Worm (Caenorhabditis elegans) whole organism, midembryonic: Measurements from ENCODE around the gene pos-1.

Experiments used
- T22C8.4 ChIP-seq: fragments of 200-800 bp; sonication (Bioruptor generic); IDR thresholded peaks from 2 replicates; pipeline ENCODE4 v1.3.6; 2022; ENCODE audit warnings: missing genetic modification characterization, missing compliant biosample characterization
- cog-1 ChIP-seq: sonication (generic microtip); optimal IDR thresholded peaks from 2 replicates; lab custom pipeline; 2016; ENCODE audit warnings: missing genetic modification characterization, missing compliant biosample characterization
- flt-1 ChIP-seq: fragments of 200-800 bp; sonication (Bioruptor generic); IDR thresholded peaks from 2 replicates; pipeline ENCODE4 v1.3.6; 2022; ENCODE audit warnings: missing genetic modification characterization, missing compliant biosample characterization
- klf-2 ChIP-seq: fragments of 200-800 bp; sonication (Bioruptor generic); conservative IDR thresholded peaks from 2 replicates; pipeline ENCODE4 v1.3.6; 2022; ENCODE audit warnings: missing genetic modification reagents, missing genetic modification characterization, missing compliant biosample characterization
- med-1 ChIP-seq: sonication (generic microtip); optimal IDR thresholded peaks from 2 replicates; lab custom pipeline; 2017; ENCODE audit warnings: missing genetic modification characterization, mild to moderate bottlenecking, missing compliant biosample characterization, antibody characterized with exemption, missing genetic modification reagents; ENCODE audit not compliant: insufficient read depth
- ref-1 ChIP-seq: fragments of 200-800 bp; sonication (Bioruptor generic); conservative IDR thresholded peaks from 2 replicates; pipeline ENCODE4 v1.3.6; 2022; ENCODE audit warnings: missing genetic modification reagents, missing genetic modification characterization, missing compliant biosample characterization
- tab-1 ChIP-seq: fragments of 200-800 bp; sonication (Bioruptor generic); IDR thresholded peaks from 2 replicates; pipeline ENCODE4 v1.3.6; 2022; ENCODE audit warnings: missing genetic modification characterization, missing compliant biosample characterization
- ztf-23 ChIP-seq: fragments of 200-800 bp; sonication (Bioruptor generic); IDR thresholded peaks from 2 replicates; pipeline ENCODE4 v1.3.6; 2022; ENCODE audit warnings: missing genetic modification reagents, missing genetic modification characterization, missing compliant biosample characterization
- ztf-29 ChIP-seq: fragments of 200-800 bp; sonication (Bioruptor generic); IDR thresholded peaks from 2 replicates; pipeline ENCODE4 v1.3.6; 2022; ENCODE audit warnings: missing genetic modification reagents, missing genetic modification characterization, missing compliant biosample characterization

The pos-1 gene

DNA sequence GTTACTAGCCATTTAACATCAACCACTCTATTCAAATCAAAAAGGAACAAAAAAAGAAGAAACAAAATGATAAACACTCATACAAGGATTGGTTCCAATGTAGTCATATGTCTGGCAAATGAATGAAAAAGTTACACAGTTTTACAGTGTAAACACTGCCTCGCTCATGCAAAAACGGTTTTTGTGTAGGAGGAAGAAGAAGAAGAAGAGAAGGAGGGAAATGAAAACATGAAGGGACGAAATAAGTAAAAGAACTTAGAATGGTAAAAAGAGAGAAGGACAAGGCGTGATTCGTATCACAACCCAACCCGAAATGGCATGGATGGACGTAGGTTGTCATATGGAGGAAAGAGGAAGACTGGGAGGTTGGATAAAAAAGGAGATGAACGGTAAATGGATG, 7.0 kb upstream of the pos-1 start:
- TF ChIP-seq flt-1 (GFP tag; lab: Robert Waterston, UW) (0 out of 2 replicates have a peak, but pooled peaks have one; percentile 21), T22C8.4 (no peak)

DNA sequence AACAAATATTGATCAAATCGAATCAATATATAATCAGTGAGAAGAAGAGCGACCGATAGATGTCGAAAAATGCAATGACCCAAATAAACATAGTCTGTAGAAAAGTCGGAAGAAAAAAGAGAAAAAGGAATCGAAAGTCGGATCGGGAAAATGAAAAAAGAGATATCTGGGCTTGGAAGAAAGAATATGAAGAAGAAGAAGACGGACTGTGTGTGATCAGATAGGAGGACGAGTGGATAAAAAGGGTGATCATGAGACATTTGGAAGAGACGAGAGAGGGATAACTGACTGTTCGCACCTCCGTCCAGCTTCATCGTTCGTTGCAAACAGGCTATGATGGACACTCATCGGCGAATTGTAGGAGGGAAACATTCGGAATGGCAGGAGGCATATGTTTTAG, 4.3 kb upstream of the pos-1 start:
- TF ChIP-seq tab-1 (GFP tag; lab: Robert Waterston, UW), result no peak
- TF ChIP-seq klf-2 (GFP tag; lab: Robert Waterston, UW), result no peak
- TF ChIP-seq flt-1 (GFP tag; lab: Robert Waterston, UW), result no peak
- no peak for TF ChIP-seq ztf-29 (GFP tag; lab: Robert Waterston, UW)
- no peak for TF ChIP-seq med-1
- TF ChIP-seq cog-1 (tag; lab: Kevin White, UChicago), result no peak
- no peak for TF ChIP-seq ztf-23
- no peak for TF ChIP-seq ref-1

DNA sequence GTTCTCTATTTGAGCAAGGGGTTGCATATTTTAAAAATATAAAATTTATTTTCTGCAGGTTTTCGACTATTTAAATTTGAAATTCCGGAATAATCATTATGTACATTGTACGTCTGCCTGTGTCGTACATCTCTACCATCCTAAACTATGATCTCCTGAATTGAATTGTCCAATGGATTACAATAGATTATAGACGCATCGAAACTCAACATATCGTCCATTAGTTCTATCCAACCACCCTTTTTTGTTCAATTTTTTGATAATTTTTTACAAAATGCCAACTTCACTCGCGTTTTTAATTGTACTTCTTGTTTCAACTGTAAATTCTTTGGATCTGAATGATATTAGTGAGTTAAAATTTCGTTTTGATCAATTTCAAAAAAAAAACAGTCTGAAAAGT, 3.5 kb upstream of the pos-1 start, which contains the start of gene F52E1.2:
TSS of gene F52E1.2 (plus strand) at position 190 of the 400 bp plus-strand sequence.
- TF ChIP-seq T22C8.4 (no peak), flt-1 (GFP tag; lab: Robert Waterston, UW) (no peak), med-1 (no peak), klf-2 (GFP tag; lab: Robert Waterston, UW) (no peak), cog-1 (tag; lab: Kevin White, UChicago) (no peak), tab-1 (GFP tag; lab: Robert Waterston, UW) (no peak), ztf-23 (no peak), ztf-29 (GFP tag; lab: Robert Waterston, UW) (no peak), ref-1 (no peak)

DNA sequence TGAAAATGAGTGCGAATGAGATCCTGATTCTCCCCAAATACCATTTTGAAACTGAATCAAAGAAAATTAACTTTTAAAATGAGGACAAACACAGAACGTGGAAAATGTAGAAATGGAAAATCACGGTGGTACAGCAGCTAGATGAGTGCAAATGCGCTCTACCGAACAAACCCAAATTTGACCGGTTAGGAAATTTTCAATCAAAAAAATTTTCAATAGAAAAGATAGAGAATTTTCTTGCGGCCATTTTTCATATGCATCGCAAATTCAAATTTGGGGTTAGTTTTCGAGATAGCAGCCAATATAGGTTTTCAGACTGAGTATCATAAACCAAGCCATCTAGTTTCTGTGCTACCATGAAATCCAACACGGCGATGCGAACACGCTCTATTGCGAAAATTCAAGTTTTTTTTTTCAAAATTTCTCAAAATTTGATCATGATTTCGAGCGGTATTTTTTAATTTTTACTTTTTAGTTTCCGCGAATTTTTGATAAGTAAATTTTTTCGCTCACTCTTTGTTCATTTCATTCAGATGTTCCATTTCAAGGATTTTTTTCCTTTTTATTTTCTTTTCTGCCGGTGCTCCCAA, 359 bp upstream of the pos-1 start, which contains the start of gene vha-18:
TSS of gene vha-18 (minus strand) at position 51 of the 590 bp plus-strand sequence.
- no peak for TF ChIP-seq T22C8.4
- TF ChIP-seq ref-1, result no peak
- TF ChIP-seq tab-1 (GFP tag; lab: Robert Waterston, UW), result no peak
- no peak for TF ChIP-seq cog-1 (tag; lab: Kevin White, UChicago)
- TF ChIP-seq ztf-23, result no peak
- no peak for TF ChIP-seq klf-2 (GFP tag; lab: Robert Waterston, UW)
- no peak for TF ChIP-seq med-1
- no peak for TF ChIP-seq flt-1 (GFP tag; lab: Robert Waterston, UW)
- no peak for TF ChIP-seq ztf-29 (GFP tag; lab: Robert Waterston, UW)

DNA sequence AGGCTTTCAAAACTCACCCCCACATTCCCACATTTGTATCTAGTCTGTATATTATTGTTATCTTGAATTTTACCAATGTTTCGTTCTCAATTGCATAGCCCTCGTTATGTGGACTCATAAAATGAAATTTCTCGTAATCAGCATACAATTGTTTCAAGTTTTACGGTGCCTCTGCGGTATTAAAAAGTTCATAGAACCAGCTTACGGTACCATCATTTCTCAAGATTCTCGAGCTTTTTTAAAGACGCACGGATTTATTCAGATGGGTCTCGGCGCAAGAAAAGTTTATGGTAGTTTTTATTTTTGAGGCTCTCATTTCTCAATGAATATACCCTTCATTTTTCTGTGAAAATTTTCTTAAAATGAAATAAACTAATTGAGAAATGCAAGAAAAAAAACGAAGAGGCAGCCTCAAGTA, 1.2 kb downstream of the pos-1 start:
- TF ChIP-seq ztf-23, result no peak
- no peak for TF ChIP-seq ztf-29 (GFP tag; lab: Robert Waterston, UW)
- TF ChIP-seq flt-1 (GFP tag; lab: Robert Waterston, UW), result no peak
- TF ChIP-seq tab-1 (GFP tag; lab: Robert Waterston, UW), result no peak
- TF ChIP-seq klf-2 (GFP tag; lab: Robert Waterston, UW), result no peak
- no peak for TF ChIP-seq T22C8.4
- TF ChIP-seq cog-1 (tag; lab: Kevin White, UChicago), result no peak
- TF ChIP-seq ref-1, result no peak
- no peak for TF ChIP-seq med-1

DNA sequence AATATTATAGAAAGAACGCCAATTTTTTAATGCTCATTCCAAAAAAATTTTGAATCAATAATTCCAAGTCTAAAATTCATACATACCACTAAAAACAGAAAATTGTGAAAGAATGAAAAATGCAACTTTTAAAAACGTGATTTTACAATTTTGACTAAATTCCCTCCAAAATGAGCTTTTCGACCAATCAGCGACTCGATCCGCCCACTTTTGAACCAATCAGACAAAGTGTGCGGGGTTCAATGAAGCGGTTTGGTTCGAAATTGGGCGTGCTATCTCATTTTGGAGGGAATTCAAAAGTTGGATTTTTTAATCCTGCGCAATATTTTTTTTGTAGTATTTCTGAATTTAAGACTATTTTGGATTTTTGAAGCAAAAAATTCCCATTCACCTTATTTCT, 3.4 kb downstream of the pos-1 start:
- TF ChIP-seq klf-2 (GFP tag; lab: Robert Waterston, UW) (no peak), med-1 (no peak), ztf-23 (no peak), ref-1 (no peak), flt-1 (GFP tag; lab: Robert Waterston, UW) (no peak), T22C8.4 (no peak), tab-1 (GFP tag; lab: Robert Waterston, UW) (no peak), cog-1 (tag; lab: Kevin White, UChicago) (no peak), ztf-29 (GFP tag; lab: Robert Waterston, UW) (no peak)

- TF ChIP-seq klf-2 (GFP tag; lab: Robert Waterston, UW) (no peak), med-1 (no peak)
These were observed 11.2 kb downstream of the pos-1 start for ce11 chrV:8424840-8425814.

ce11 chrV:8426210-8426609, 12.3 kb downstream of the pos-1 start:
- TF ChIP-seq cog-1 (tag; lab: Kevin White, UChicago) (no peak), ref-1 (no peak), ztf-23 (no peak), flt-1 (GFP tag; lab: Robert Waterston, UW) (no peak), ztf-29 (GFP tag; lab: Robert Waterston, UW) (no peak), T22C8.4 (no peak), tab-1 (GFP tag; lab: Robert Waterston, UW) (no peak), med-1 (no peak), klf-2 (GFP tag; lab: Robert Waterston, UW) (no peak)

- no peak for TF ChIP-seq ztf-23
- no peak for TF ChIP-seq tab-1 (GFP tag; lab: Robert Waterston, UW)
- no peak for TF ChIP-seq flt-1 (GFP tag; lab: Robert Waterston, UW)
- TF ChIP-seq cog-1 (tag; lab: Kevin White, UChicago), result no peak
- TF ChIP-seq med-1, result no peak
- no peak for TF ChIP-seq T22C8.4
- TF ChIP-seq klf-2 (GFP tag; lab: Robert Waterston, UW), result no peak
- no peak for TF ChIP-seq ztf-29 (GFP tag; lab: Robert Waterston, UW)
- no peak for TF ChIP-seq ref-1
These were observed 13.0 kb downstream of the pos-1 start for ce11 chrV:8426741-8427457.
